Fruit fly (Drosophila melanogaster) whole organism, prepupa: ENCODE measurements around the gene CG14285.

ENCODE experiments used
- CG10631 ChIP-seq: fragments of 200-800 bp; sonication (Bioruptor generic); optimal IDR thresholded peaks from 2 replicates; lab custom pipeline; 2016; ENCODE audit warnings: missing biosample characterization, missing genetic modification characterization
- CG11762 ChIP-seq: fragments of 200-800 bp; sonication (Bioruptor generic); optimal IDR thresholded peaks from 3 replicates; lab custom pipeline; 2016; ENCODE audit warnings: missing biosample characterization, missing genetic modification characterization; ENCODE audit not compliant: insufficient read depth
- CG11902 ChIP-seq: fragments of 200-800 bp; sonication (Bioruptor generic); optimal IDR thresholded peaks from 3 replicates; lab custom pipeline; 2016; ENCODE audit warnings: missing biosample characterization, missing genetic modification characterization
- CG1621 ChIP-seq: fragments of 200-800 bp; sonication (Bioruptor generic); optimal IDR thresholded peaks from 3 replicates; lab custom pipeline; 2018; ENCODE audit warnings: missing biosample characterization, mild to moderate bottlenecking, missing genetic modification characterization
- CG16779 ChIP-seq: fragments of 200-800 bp; sonication (Bioruptor generic); optimal IDR thresholded peaks from 3 replicates; lab custom pipeline; 2017; ENCODE audit warnings: missing biosample characterization, mild to moderate bottlenecking, missing genetic modification characterization
- CG32006 ChIP-seq: fragments of 200-800 bp; sonication (Bioruptor generic); optimal IDR thresholded peaks from 3 replicates; lab custom pipeline; 2017; ENCODE audit warnings: missing biosample characterization, mild to moderate bottlenecking, missing genetic modification characterization
- CG34406 ChIP-seq: fragments of 200-800 bp; sonication (Bioruptor generic); optimal IDR thresholded peaks from 3 replicates; lab custom pipeline; 2016; ENCODE audit warnings: missing biosample characterization, missing genetic modification characterization
- CG3919 ChIP-seq: fragments of 200-800 bp; sonication (Bioruptor generic); optimal IDR thresholded peaks from 3 replicates; lab custom pipeline; 2016; ENCODE audit warnings: missing biosample characterization, missing genetic modification characterization
- CG4318 ChIP-seq: fragments of 200-800 bp; sonication (Bioruptor generic); optimal IDR thresholded peaks from 3 replicates; lab custom pipeline; 2017; ENCODE audit warnings: missing biosample characterization, mild to moderate bottlenecking, missing genetic modification characterization
- CG6163 ChIP-seq: fragments of 200-800 bp; sonication (Bioruptor generic); IDR thresholded peaks from 3 replicates; pipeline ENCODE4 v1.3.6; 2022; ENCODE audit warnings: missing biosample characterization, missing genetic modification characterization
- CG6276 ChIP-seq: fragments of 200-800 bp; sonication (Bioruptor generic); optimal IDR thresholded peaks from 2 replicates; lab custom pipeline; 2017; ENCODE audit warnings: missing biosample characterization, mild to moderate bottlenecking, missing genetic modification characterization
- CG6792 ChIP-seq: fragments of 200-800 bp; sonication (Bioruptor generic); optimal IDR thresholded peaks from 3 replicates; lab custom pipeline; 2016; ENCODE audit warnings: missing biosample characterization, missing genetic modification characterization
- CG6808 ChIP-seq: fragments of 200-800 bp; sonication (Bioruptor generic); optimal IDR thresholded peaks from 3 replicates; lab custom pipeline; 2017; ENCODE audit warnings: missing biosample characterization, missing genetic modification characterization, mild to moderate bottlenecking, moderate library complexity, missing genetic modification reagents
- CG6854 ChIP-seq: fragments of 200-800 bp; sonication (Bioruptor generic); optimal IDR thresholded peaks from 2 replicates; lab custom pipeline; 2017; ENCODE audit warnings: missing biosample characterization, mild to moderate bottlenecking, missing genetic modification characterization
- Eip75B ChIP-seq: fragments of 200-800 bp; sonication (Bioruptor generic); optimal IDR thresholded peaks from 3 replicates; lab custom pipeline; 2016; ENCODE audit warnings: missing biosample characterization, missing genetic modification characterization
- Ets96B ChIP-seq: fragments of 200-800 bp; optimal IDR thresholded peaks from 2 replicates; lab custom pipeline; 2019; ENCODE audit warnings: missing biosample characterization, mild to moderate bottlenecking, missing genetic modification characterization, moderate library complexity
- Hr39 ChIP-seq: fragments of 200-800 bp; sonication (Bioruptor generic); optimal IDR thresholded peaks from 2 replicates; lab custom pipeline; 2016; ENCODE audit warnings: missing biosample characterization, missing genetic modification characterization
- Hr4 ChIP-seq: fragments of 200-800 bp; sonication (Bioruptor generic); optimal IDR thresholded peaks from 3 replicates; lab custom pipeline; 2016; ENCODE audit warnings: missing biosample characterization, missing genetic modification characterization
- Met ChIP-seq: fragments of 200-800 bp; sonication (Bioruptor generic); optimal IDR thresholded peaks from 3 replicates; lab custom pipeline; 2016; ENCODE audit warnings: missing biosample characterization, missing genetic modification characterization
- Smox ChIP-seq: fragments of 200-800 bp; sonication (Bioruptor generic); optimal IDR thresholded peaks from 3 replicates; lab custom pipeline; 2016; ENCODE audit warnings: missing biosample characterization, missing genetic modification characterization
- Sox102F ChIP-seq: fragments of 200-800 bp; sonication (Bioruptor generic); optimal IDR thresholded peaks from 2 replicates; lab custom pipeline; 2016; ENCODE audit warnings: missing biosample characterization, mild to moderate bottlenecking, missing genetic modification characterization
- Sox14 ChIP-seq: fragments of 200-800 bp; sonication (Bioruptor generic); optimal IDR thresholded peaks from 3 replicates; lab custom pipeline; 2016; ENCODE audit warnings: missing biosample characterization, missing genetic modification characterization
- achi ChIP-seq: fragments of 200-800 bp; sonication (Bioruptor generic); optimal IDR thresholded peaks from 3 replicates; lab custom pipeline; 2016; ENCODE audit warnings: missing biosample characterization, missing genetic modification characterization
- acj6 ChIP-seq: fragments of 200-800 bp; sonication (Bioruptor generic); optimal IDR thresholded peaks from 3 replicates; lab custom pipeline; 2016; ENCODE audit warnings: missing biosample characterization, missing genetic modification characterization
- cyc ChIP-seq: fragments of 200-800 bp; sonication (Bioruptor generic); optimal IDR thresholded peaks from 3 replicates; lab custom pipeline; 2016; ENCODE audit warnings: missing biosample characterization, missing genetic modification characterization
- dac ChIP-seq: fragments of 200-800 bp; sonication (Bioruptor generic); optimal IDR thresholded peaks from 2 replicates; lab custom pipeline; 2017; ENCODE audit warnings: missing biosample characterization, mild to moderate bottlenecking, missing genetic modification characterization
- dsx ChIP-seq: fragments of 200-800 bp; optimal IDR thresholded peaks from 3 replicates; lab custom pipeline; 2019; ENCODE audit warnings: missing biosample characterization, mild to moderate bottlenecking, missing genetic modification characterization, moderate library complexity; ENCODE audit not compliant: poor library complexity, severe bottlenecking
- eg ChIP-seq: fragments of 200-800 bp; sonication (Bioruptor generic); IDR thresholded peaks from 3 replicates; pipeline ENCODE4 v1.3.6; 2022; ENCODE audit warnings: missing biosample characterization, missing genetic modification characterization
- esn ChIP-seq: fragments of 200-800 bp; sonication (Bioruptor generic); optimal IDR thresholded peaks from 2 replicates; lab custom pipeline; 2016; ENCODE audit warnings: missing biosample characterization, mild to moderate bottlenecking, missing genetic modification characterization, moderate library complexity
- fd85E ChIP-seq: fragments of 200-800 bp; sonication (Bioruptor generic); optimal IDR thresholded peaks from 3 replicates; lab custom pipeline; 2016; ENCODE audit warnings: missing biosample characterization, missing genetic modification characterization
- fkh ChIP-seq: fragments of 200-800 bp; sonication (Bioruptor generic); optimal IDR thresholded peaks from 3 replicates; lab custom pipeline; 2017; ENCODE audit warnings: missing biosample characterization, mild to moderate bottlenecking, missing genetic modification characterization, moderate library complexity
- net ChIP-seq: fragments of 200-800 bp; sonication (Bioruptor generic); optimal IDR thresholded peaks from 3 replicates; lab custom pipeline; 2016; ENCODE audit warnings: missing biosample characterization, missing genetic modification characterization
- spab ChIP-seq: fragments of 200-800 bp; sonication (Bioruptor generic); optimal IDR thresholded peaks from 2 replicates; lab custom pipeline; 2017; ENCODE audit warnings: missing biosample characterization, mild to moderate bottlenecking, missing genetic modification characterization, missing genetic modification reagents
- ss ChIP-seq, 2 experiments: fragments of 200-800 bp; sonication (Bioruptor generic); optimal IDR thresholded peaks; 2 replicates in 1 of 2; 3 replicates in 1 of 2; lab custom pipeline; 2017 to 2018; ENCODE audit warnings: mild to moderate bottlenecking in 2 of 2, missing biosample characterization in 2 of 2, missing genetic modification characterization in 2 of 2, moderate library complexity in 1 of 2
- svp ChIP-seq: fragments of 200-800 bp; sonication (Bioruptor generic); peaks from one replicate; lab custom pipeline; 2016; ENCODE audit warnings: missing biosample characterization, missing genetic modification characterization
- vri ChIP-seq: fragments of 200-800 bp; sonication (Bioruptor generic); optimal IDR thresholded peaks from 3 replicates; lab custom pipeline; 2016; ENCODE audit warnings: missing biosample characterization, mild to moderate bottlenecking, missing genetic modification characterization

CG14285 gene

DNA sequence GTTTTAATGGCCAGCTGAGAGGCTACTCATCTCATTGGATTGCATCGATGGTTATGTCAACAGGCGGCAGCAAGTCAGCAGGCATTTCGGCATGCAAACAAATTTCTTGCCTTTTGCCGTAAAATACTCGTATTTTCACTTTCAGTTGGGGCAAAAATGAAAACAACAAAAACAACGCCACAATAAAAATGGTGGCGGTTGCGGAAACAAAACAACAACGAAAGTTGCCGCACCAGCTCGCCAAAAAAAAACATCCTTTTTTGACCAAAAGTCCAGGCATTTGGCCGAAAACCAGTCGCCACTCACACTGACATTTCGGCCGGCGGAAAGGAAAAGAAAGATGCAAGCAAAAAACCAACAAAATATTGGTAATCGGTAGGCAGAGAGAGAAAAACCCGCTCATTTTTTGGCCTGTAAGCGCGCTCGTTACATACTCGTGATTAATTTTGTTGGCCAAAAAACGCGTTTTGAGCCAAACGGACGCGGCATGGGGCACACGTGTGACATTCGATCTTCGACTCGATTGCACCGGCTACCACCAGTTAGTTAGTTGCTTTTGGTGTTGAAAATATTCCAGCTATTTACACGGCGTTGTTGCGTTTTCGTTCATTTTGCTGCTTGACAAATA lies 39.3 kb downstream of the CG14285 start (continued):
- no peak for TF ChIP-seq CG11762 (GFP tag; lab: Kevin White, UChicago)
- TF ChIP-seq fd85E (GFP tag; lab: Kevin White, UChicago): no peak
- peak; percentile 48; the same call in 2 of the 3 replicates for TF ChIP-seq CG6163 (GFP tag; lab: Robert Waterston, UW)
- TF ChIP-seq CG6276 (GFP tag; lab: Kevin White, UChicago): peak; percentile 42
- no peak for TF ChIP-seq dac (GFP tag; lab: Kevin White, UChicago)
- TF ChIP-seq net (GFP tag; lab: Kevin White, UChicago): no peak
- TF ChIP-seq CG1621 (tag; lab: Kevin White, UChicago): no peak
- TF ChIP-seq eg: no peak
- TF ChIP-seq Eip75B: no peak
- TF ChIP-seq Smox (GFP tag; lab: Kevin White, UChicago): peak; percentile 20
- peak; percentile 5 for TF ChIP-seq CG16779 (tag; lab: Kevin White, UChicago)
- no peak for TF ChIP-seq Hr39 (GFP tag; lab: Kevin White, UChicago)
- no peak for TF ChIP-seq spab (GFP tag; lab: Kevin White, UChicago)
- peak; percentile 67 for TF ChIP-seq Met (GFP tag; lab: Kevin White, UChicago)
- no peak for TF ChIP-seq CG4318 (GFP tag; lab: Kevin White, UChicago)
- no peak for TF ChIP-seq CG32006
- no peak for TF ChIP-seq Sox14
- no peak for TF ChIP-seq CG3919
- no peak for TF ChIP-seq dsx (GFP tag; lab: Kevin White, UChicago)
- no peak for TF ChIP-seq Ets96B (tag; lab: Kevin White, UChicago)
- TF ChIP-seq cyc (GFP tag; lab: Kevin White, UChicago): no peak
- TF ChIP-seq CG11902 (GFP tag; lab: Kevin White, UChicago): no peak
- no peak for TF ChIP-seq CG6792 (GFP tag; lab: Kevin White, UChicago)
- TF ChIP-seq CG6854: peak; percentile 88
- TF ChIP-seq acj6 (GFP tag; lab: Kevin White, UChicago): no peak
- peak; percentile 60 for TF ChIP-seq Sox102F (GFP tag; lab: Kevin White, UChicago)
- TF ChIP-seq vri (GFP tag; lab: Kevin White, UChicago): peak; percentile 52

- TF ChIP-seq vri (GFP tag; lab: Kevin White, UChicago) (peak; percentile 80), CG6276 (GFP tag; lab: Kevin White, UChicago) (no peak)
Measured at dm6 chr3R:19065474-19065873, 40.6 kb downstream of the CG14285 start.

- TF ChIP-seq CG11762 (GFP tag; lab: Kevin White, UChicago): no peak
- TF ChIP-seq achi: no peak
- TF ChIP-seq CG11902 (GFP tag; lab: Kevin White, UChicago): no peak
- no peak for TF ChIP-seq Smox (GFP tag; lab: Kevin White, UChicago)
- TF ChIP-seq dsx (GFP tag; lab: Kevin White, UChicago): peak; percentile 69
- TF ChIP-seq ss (GFP tag; optimal IDR thresholded peaks at IDR 0.05; lab: Kevin White, UChicago): no peak
Measured at dm6 chr3R:19066965-19067614, 42.2 kb downstream of the CG14285 start.

DNA sequence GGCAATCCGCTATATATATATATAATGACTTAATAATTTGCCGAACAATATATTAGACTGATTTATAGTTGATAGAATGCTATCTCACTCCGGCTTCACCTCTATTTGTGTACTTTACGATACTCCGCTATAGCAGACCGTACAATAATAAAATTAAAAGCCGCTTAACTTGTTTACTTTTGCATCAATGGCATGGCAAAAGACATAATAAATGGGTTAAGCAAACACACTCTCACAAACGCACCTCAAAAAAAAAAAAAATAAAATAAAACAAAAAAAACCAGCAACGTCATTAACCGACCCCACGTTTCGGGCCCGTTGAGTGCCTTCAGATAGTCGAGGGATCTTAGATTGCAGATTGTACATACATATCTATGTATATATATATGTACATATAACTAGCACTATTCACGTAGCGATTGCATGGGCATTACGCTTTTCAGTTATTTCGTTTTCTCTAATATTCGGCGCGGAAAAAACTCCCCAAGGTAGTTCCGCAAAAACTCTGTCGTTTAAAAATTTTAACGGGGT lies 43.0 kb downstream of the CG14285 start:
- TF ChIP-seq CG6808 (no peak), CG1621 (tag; lab: Kevin White, UChicago) (no peak), CG10631 (no peak), esn (GFP tag; lab: Kevin White, UChicago) (no peak), CG11902 (GFP tag; lab: Kevin White, UChicago) (no peak), svp (GFP tag; lab: Kevin White, UChicago) (peak; percentile 24), fkh (GFP tag; lab: Kevin White, UChicago) (peak; percentile 73), CG34406 (GFP tag; lab: Kevin White, UChicago) (no peak), Hr39 (GFP tag; lab: Kevin White, UChicago) (no peak), CG6276 (GFP tag; lab: Kevin White, UChicago) (no peak), Hr4 (GFP tag; lab: Kevin White, UChicago) (peak; percentile 0), eg (peak; percentile 26; the same call in 1 of the 3 replicates), fd85E (GFP tag; lab: Kevin White, UChicago) (no peak)
